Worm (Caenorhabditis elegans): ENCODE data around the gene zmp-6.

The zmp-6 gene

ce11 chrIII:7278491-7278890 lies 30.9 kb upstream of the zmp-6 start (continued):
- no peak for TF ChIP-seq F39B2.1 (GFP tag; IDR thresholded peaks at IDR 0.05)
- peak; percentile 52 for TF ChIP-seq nhr-80 (tag; optimal IDR thresholded peaks at IDR 0.05)
- peak; percentile 18 for TF ChIP-seq dpl-1 (GFP tag; optimal IDR thresholded peaks at IDR 0.05)
- no peak for TF ChIP-seq F49E8.2 (tag; optimal IDR thresholded peaks at IDR 0.05; ENCODE audit: insufficient read depth)
- TF ChIP-seq madf-8 (GFP tag; conservative IDR thresholded peaks at IDR 0.05), result no peak
- TF ChIP-seq F33H1.4 (GFP tag; IDR thresholded peaks at IDR 0.05), result peak; percentile 18; the same call in 1 of the 2 replicates
- TF ChIP-seq nfya-2 (GFP tag; IDR thresholded peaks at IDR 0.05), result no peak
- no peak for TF ChIP-seq aptf-3 (GFP tag; IDR thresholded peaks at IDR 0.05)
- no peak for TF ChIP-seq C17E4.6 (GFP tag; IDR thresholded peaks at IDR 0.05)
- TF ChIP-seq pha-4 (tag; optimal IDR thresholded peaks at IDR 0.05), result no peak
- no peak for TF ChIP-seq efl-1 (GFP tag; optimal IDR thresholded peaks at IDR 0.05)
- no peak for TF ChIP-seq attf-6 (GFP tag; IDR thresholded peaks at IDR 0.05)
- TF ChIP-seq somi-1 (GFP tag; optimal IDR thresholded peaks at IDR 0.05), result peak; percentile 60
- no peak for TF ChIP-seq F10E7.11 (tag; optimal IDR thresholded peaks at IDR 0.05)
- TF ChIP-seq Y56A3A.18 (GFP tag; IDR thresholded peaks at IDR 0.05), result 0 out of 2 replicates have a peak, but pooled peaks have one; percentile 52
- no peak for TF ChIP-seq mxl-1 (tag; optimal IDR thresholded peaks at IDR 0.05)
- peak; percentile 49 for TF ChIP-seq nhr-90 (tag; optimal IDR thresholded peaks at IDR 0.05)
- TF ChIP-seq T07F8.4 (tag; optimal IDR thresholded peaks at IDR 0.05), result peak; percentile 25
- TF ChIP-seq nfya-1 (tag; optimal IDR thresholded peaks at IDR 0.05; ENCODE audit: borderline replicate concordance, insufficient read depth), result no peak
- TF ChIP-seq lin-40 (tag; optimal IDR thresholded peaks at IDR 0.05), result peak; percentile 90
- TF ChIP-seq athp-1 (tag; optimal IDR thresholded peaks at IDR 0.05), result peak; percentile 5
- peak; percentile 79 for TF ChIP-seq ZK185.1 (tag; optimal IDR thresholded peaks at IDR 0.05; ENCODE audit: poor library complexity, severe bottlenecking)
- no peak for TF ChIP-seq egrh-3 (GFP tag; IDR thresholded peaks at IDR 0.05)
- peak; percentile 36 for TF ChIP-seq zim-3 (tag; optimal IDR thresholded peaks at IDR 0.05)
- peak; percentile 76 for TF ChIP-seq lin-54 (GFP tag; optimal IDR thresholded peaks at IDR 0.05)
- no peak for TF ChIP-seq fkh-3 (tag; optimal IDR thresholded peaks at IDR 0.05)
- TF ChIP-seq tlf-1 (GFP tag; optimal IDR thresholded peaks at IDR 0.05), result peak; percentile 51
- no peak for TF ChIP-seq lir-1 (GFP tag; conservative IDR thresholded peaks at IDR 0.05)
- TF ChIP-seq madf-6 (GFP tag; IDR thresholded peaks at IDR 0.05), result no peak
- no peak for TF ChIP-seq ztf-6 (GFP tag; IDR thresholded peaks at IDR 0.05)

- no peak for TF ChIP-seq lag-1 (GFP tag; IDR thresholded peaks at IDR 0.05)
- peak; percentile 88 for TF ChIP-seq mcd-1 (GFP tag; IDR thresholded peaks at IDR 0.05)
- no peak for TF ChIP-seq Y53G8AR.9 (GFP tag; conservative IDR thresholded peaks at IDR 0.05)
- peak; percentile 75 for TF ChIP-seq efl-1 (GFP tag; optimal IDR thresholded peaks at IDR 0.05)
- no peak for TF ChIP-seq egl-18 (GFP tag; IDR thresholded peaks at IDR 0.05)
- TF ChIP-seq sdz-38 (tag; optimal IDR thresholded peaks at IDR 0.05), result no peak
- TF ChIP-seq ceh-58 (GFP tag; IDR thresholded peaks at IDR 0.05), result no peak
- no peak for TF ChIP-seq snpc-1.3 (tag; optimal IDR thresholded peaks at IDR 0.05; ENCODE audit: insufficient read depth)
- no peak for TF ChIP-seq zim-3 (tag; optimal IDR thresholded peaks at IDR 0.05)
- peak; percentile 1 to 77 (median 27) for TF ChIP-seq lin-35 (GFP tag; optimal IDR thresholded peaks at IDR 0.05)
- TF ChIP-seq K12H6.12 (tag; optimal IDR thresholded peaks at IDR 0.05), result no peak
- no peak for TF ChIP-seq B0261.1 (tag; optimal IDR thresholded peaks at IDR 0.05)
- no peak for TF ChIP-seq madf-8 (GFP tag; conservative IDR thresholded peaks at IDR 0.05)
- no peak for TF ChIP-seq fkh-3 (tag; optimal IDR thresholded peaks at IDR 0.05)
- no peak for TF ChIP-seq F57C9.4 (tag; optimal IDR thresholded peaks at IDR 0.05)
- no peak for TF ChIP-seq ama-1 (optimal IDR thresholded peaks at IDR 0.05)
- no peak for TF ChIP-seq ama-1 (GFP tag; optimal IDR thresholded peaks at IDR 0.05)
- no peak for TF ChIP-seq nfya-1 (tag; optimal IDR thresholded peaks at IDR 0.05; ENCODE audit: borderline replicate concordance, insufficient read depth)
- TF ChIP-seq dox-1 (GFP tag; IDR thresholded peaks at IDR 0.05), result no peak
- no peak for TF ChIP-seq ets-4 (GFP tag; optimal IDR thresholded peaks at IDR 0.05)
- no peak for TF ChIP-seq egrh-3 (GFP tag; IDR thresholded peaks at IDR 0.05)
- TF ChIP-seq cebp-2 (GFP tag; IDR thresholded peaks at IDR 0.05), result no peak
- no peak for TF ChIP-seq ekl-4 (GFP tag; IDR thresholded peaks at IDR 0.05)
- no peak for TF ChIP-seq athp-1 (tag; optimal IDR thresholded peaks at IDR 0.05)
- TF ChIP-seq atf-7 (tag; optimal IDR thresholded peaks at IDR 0.05), result no peak
- no peak for TF ChIP-seq K11D2.4 (GFP tag; IDR thresholded peaks at IDR 0.05)
These were observed 29.6 kb upstream of the zmp-6 start, which contains the start of the genes spot-1 and B0361.11 for ce11 chrIII:7277228-7277627. spot-1 (minus strand) TSS chrIII:7277274. B0361.11 (plus strand) TSS chrIII:7277599.
